Worm (Caenorhabditis elegans): ENCODE results near the gene C54E10.11.

C54E10.11 gene

ce11 chrV:18827374-18827773, 25.4 kb upstream of the C54E10.11 start:
- TF ChIP-seq zip-8 (tag; optimal IDR thresholded peaks at IDR 0.05): no peak
- no peak for TF ChIP-seq nhr-12 (tag; optimal IDR thresholded peaks at IDR 0.05)
- no peak for TF ChIP-seq M03D4.4 (tag; optimal IDR thresholded peaks at IDR 0.05)
- no peak for TF ChIP-seq lin-32 (GFP tag; optimal IDR thresholded peaks at IDR 0.05)
- TF ChIP-seq ham-2 (GFP tag; optimal IDR thresholded peaks at IDR 0.05): no peak
- no peak for TF ChIP-seq ceh-43 (GFP tag; optimal IDR thresholded peaks at IDR 0.05)
- TF ChIP-seq cnd-1 (tag; optimal IDR thresholded peaks at IDR 0.05): no peak
- no peak for TF ChIP-seq elt-3 (tag; optimal IDR thresholded peaks at IDR 0.05)
- no peak for TF ChIP-seq bed-3 (GFP tag; optimal IDR thresholded peaks at IDR 0.05)
- no peak for TF ChIP-seq mab-5 (tag; optimal IDR thresholded peaks at IDR 0.05)

ce11 chrV:18826445-18826844, 24.5 kb upstream of the C54E10.11 start:
- TF ChIP-seq zip-8 (tag; optimal IDR thresholded peaks at IDR 0.05) (no peak), ceh-83 (GFP tag; optimal IDR thresholded peaks at IDR 0.05) (no peak), mls-2 (tag; optimal IDR thresholded peaks at IDR 0.05) (no peak), mab-5 (tag; optimal IDR thresholded peaks at IDR 0.05) (no peak), nhr-12 (tag; optimal IDR thresholded peaks at IDR 0.05) (no peak), sem-2 (GFP tag; optimal IDR thresholded peaks at IDR 0.05) (no peak), snpc-4 (tag; optimal IDR thresholded peaks at IDR 0.05) (no peak), lsy-2 (tag; optimal IDR thresholded peaks at IDR 0.05) (no peak), nhr-2 (tag; optimal IDR thresholded peaks at IDR 0.05) (no peak)

- TF ChIP-seq unc-120 (tag; optimal IDR thresholded peaks at IDR 0.05; ENCODE audit: poor library complexity, severe bottlenecking): no peak
- no peak for TF ChIP-seq elt-1 (tag; optimal IDR thresholded peaks at IDR 0.05; ENCODE audit: borderline replicate concordance, insufficient read depth)
- TF ChIP-seq nhr-237 (tag; optimal IDR thresholded peaks at IDR 0.05): no peak
- no peak for TF ChIP-seq ceh-83 (GFP tag; optimal IDR thresholded peaks at IDR 0.05)
- TF ChIP-seq ham-2 (GFP tag; optimal IDR thresholded peaks at IDR 0.05): no peak
- no peak for TF ChIP-seq snpc-4 (tag; optimal IDR thresholded peaks at IDR 0.05)
- TF ChIP-seq M03D4.4 (tag; optimal IDR thresholded peaks at IDR 0.05): no peak
- TF ChIP-seq cnd-1 (tag; optimal IDR thresholded peaks at IDR 0.05): no peak
- TF ChIP-seq elt-3 (tag; optimal IDR thresholded peaks at IDR 0.05): no peak
- TF ChIP-seq hlh-1 (tag; optimal IDR thresholded peaks at IDR 0.05): no peak
- TF ChIP-seq ztf-11 (tag; optimal IDR thresholded peaks at IDR 0.05): no peak
- TF ChIP-seq tbx-8 (GFP tag; optimal IDR thresholded peaks at IDR 0.05): no peak
- no peak for TF ChIP-seq mab-5 (tag; optimal IDR thresholded peaks at IDR 0.05)
- TF ChIP-seq unc-39 (tag; optimal IDR thresholded peaks at IDR 0.05): no peak
- TF ChIP-seq pha-4 (tag; optimal IDR thresholded peaks at IDR 0.05): no peak
- TF ChIP-seq bed-3 (GFP tag; optimal IDR thresholded peaks at IDR 0.05): no peak
- TF ChIP-seq drap-1 (GFP tag; optimal IDR thresholded peaks at IDR 0.05): no peak
Measured at ce11 chrV:18821569-18821968, 19.6 kb upstream of the C54E10.11 start.

ce11 chrV:18819643-18820042, 17.7 kb upstream of the C54E10.11 start, which contains the start of gene ncs-5:
ncs-5 (plus strand) TSS chrV:18819766.
- TF ChIP-seq ceh-43 (GFP tag; optimal IDR thresholded peaks at IDR 0.05): no peak
- TF ChIP-seq nhr-12 (tag; optimal IDR thresholded peaks at IDR 0.05): no peak
- TF ChIP-seq ham-2 (GFP tag; optimal IDR thresholded peaks at IDR 0.05): no peak
- no peak for TF ChIP-seq nhr-2 (tag; optimal IDR thresholded peaks at IDR 0.05)
- no peak for TF ChIP-seq lin-13 (tag; optimal IDR thresholded peaks at IDR 0.05)
- TF ChIP-seq sem-2 (GFP tag; optimal IDR thresholded peaks at IDR 0.05): no peak
- no peak for TF ChIP-seq blmp-1 (tag; optimal IDR thresholded peaks at IDR 0.05)
- no peak for TF ChIP-seq unc-120 (tag; optimal IDR thresholded peaks at IDR 0.05; ENCODE audit: poor library complexity, severe bottlenecking)
- no peak for TF ChIP-seq hlh-1 (tag; optimal IDR thresholded peaks at IDR 0.05)
- TF ChIP-seq elt-1 (tag; optimal IDR thresholded peaks at IDR 0.05; ENCODE audit: borderline replicate concordance, insufficient read depth): no peak
- no peak for TF ChIP-seq ceh-83 (GFP tag; optimal IDR thresholded peaks at IDR 0.05)
- no peak for TF ChIP-seq mep-1 (tag; optimal IDR thresholded peaks at IDR 0.05)
- TF ChIP-seq ztf-11 (tag; optimal IDR thresholded peaks at IDR 0.05): no peak
- TF ChIP-seq lsy-2 (tag; optimal IDR thresholded peaks at IDR 0.05): no peak
- TF ChIP-seq nhr-28 (tag; optimal IDR thresholded peaks at IDR 0.05): no peak
- no peak for TF ChIP-seq ceh-39 (tag; optimal IDR thresholded peaks at IDR 0.05)

ce11 chrV:18811360-18811759, 9.4 kb upstream of the C54E10.11 start, which contains the start of gene C54E10.7:
C54E10.7 (plus strand) TSS chrV:18811660.
- no peak for TF ChIP-seq ztf-11 (tag; optimal IDR thresholded peaks at IDR 0.05)
- no peak for TF ChIP-seq lsy-2 (tag; optimal IDR thresholded peaks at IDR 0.05)
- no peak for TF ChIP-seq nhr-28 (tag; optimal IDR thresholded peaks at IDR 0.05)
- TF ChIP-seq ceh-43 (GFP tag; optimal IDR thresholded peaks at IDR 0.05): no peak
- TF ChIP-seq zip-8 (tag; optimal IDR thresholded peaks at IDR 0.05): no peak
- no peak for TF ChIP-seq mep-1 (tag; optimal IDR thresholded peaks at IDR 0.05)
- TF ChIP-seq drap-1 (GFP tag; optimal IDR thresholded peaks at IDR 0.05): no peak
- no peak for TF ChIP-seq blmp-1 (tag; optimal IDR thresholded peaks at IDR 0.05)
- TF ChIP-seq snpc-4 (tag; optimal IDR thresholded peaks at IDR 0.05): no peak
- no peak for TF ChIP-seq lin-13 (tag; optimal IDR thresholded peaks at IDR 0.05)
- TF ChIP-seq sem-2 (GFP tag; optimal IDR thresholded peaks at IDR 0.05): no peak
- TF ChIP-seq bed-3 (GFP tag; optimal IDR thresholded peaks at IDR 0.05): no peak
- TF ChIP-seq nhr-237 (tag; optimal IDR thresholded peaks at IDR 0.05): no peak
- no peak for TF ChIP-seq M03D4.4 (tag; optimal IDR thresholded peaks at IDR 0.05)
- TF ChIP-seq ham-2 (GFP tag; optimal IDR thresholded peaks at IDR 0.05): no peak
- no peak for TF ChIP-seq mab-5 (tag; optimal IDR thresholded peaks at IDR 0.05)
- no peak for TF ChIP-seq elt-3 (tag; optimal IDR thresholded peaks at IDR 0.05)
- no peak for TF ChIP-seq ceh-39 (tag; optimal IDR thresholded peaks at IDR 0.05)
